Worm (Caenorhabditis elegans) whole organism, L1 larva: ENCODE results near the gene mks-3.

Experiments
- aha-1 ChIP-seq: fragments of 150-350 bp; optimal IDR thresholded peaks from 2 replicates; lab custom pipeline; 2014; ENCODE audit warnings: missing biosample characterization, missing genetic modification characterization
- alr-1 ChIP-seq: fragments of 200-800 bp; sonication (Bioruptor generic); optimal IDR thresholded peaks from 2 replicates; lab custom pipeline; 2018; ENCODE audit warnings: borderline replicate concordance, mild to moderate bottlenecking, missing genetic modification characterization, missing compliant biosample characterization
- blmp-1 ChIP-seq: fragments of 150-350 bp; optimal IDR thresholded peaks from 2 replicates; lab custom pipeline; 2014; ENCODE audit warnings: missing biosample characterization, missing genetic modification characterization
- ceh-88 ChIP-seq: fragments of 200-800 bp; sonication (Bioruptor generic); IDR thresholded peaks from 2 replicates; pipeline ENCODE4 v1.3.6; 2022; ENCODE audit warnings: missing genetic modification characterization, missing compliant biosample characterization
- efl-1 ChIP-seq, 4 experiments: fragments of 150-350 bp; optimal IDR thresholded peaks in 3 of 4; peaks in 1 of 4; 1 replicate in 1 of 4; 2 replicates in 3 of 4; lab custom pipeline; 2014; ENCODE audit warnings: missing biosample characterization in 2 of 4, missing genetic modification characterization in 2 of 4, missing genetic modification reagents in 2 of 4
- grh-1 ChIP-seq: fragments of 200-800 bp; sonication (Bioruptor generic); IDR thresholded peaks from 2 replicates; pipeline ENCODE4 v1.3.6; 2022; ENCODE audit warnings: missing genetic modification reagents, missing genetic modification characterization, missing compliant biosample characterization
- hlh-4 ChIP-seq: sonication (generic microtip); optimal IDR thresholded peaks from 2 replicates; lab custom pipeline; 2016; ENCODE audit warnings: mild to moderate bottlenecking, missing genetic modification characterization, missing compliant biosample characterization
- hpl-2 ChIP-seq: fragments of 150-350 bp; optimal IDR thresholded peaks from 2 replicates; lab custom pipeline; 2014; ENCODE audit warnings: missing biosample characterization, missing genetic modification reagents, missing genetic modification characterization
- irx-1 ChIP-seq: sonication (generic microtip); optimal IDR thresholded peaks from 2 replicates; lab custom pipeline; 2016; ENCODE audit warnings: missing genetic modification characterization, missing compliant biosample characterization
- jun-1 ChIP-seq: fragments of 150-350 bp; optimal IDR thresholded peaks from 2 replicates; lab custom pipeline; 2014; ENCODE audit warnings: missing biosample characterization, missing genetic modification reagents, missing genetic modification characterization
- lin-14 ChIP-seq: fragments of 200-800 bp; sonication (Bioruptor generic); optimal IDR thresholded peaks from 2 replicates; lab custom pipeline; 2018; ENCODE audit warnings: mild to moderate bottlenecking, missing genetic modification characterization, moderate library complexity, missing compliant biosample characterization
- lin-15B ChIP-seq: fragments of 150-350 bp; sonication (generic microtip); optimal IDR thresholded peaks from 3 replicates; lab custom pipeline; 2014; ENCODE audit warnings: missing biosample characterization, missing genetic modification characterization
- lin-35 ChIP-seq, 2 experiments: fragments of 150-350 bp; optimal IDR thresholded peaks; 2 replicates each; lab custom pipeline; 2014; ENCODE audit warnings: missing biosample characterization in 2 of 2, missing genetic modification characterization in 2 of 2, missing genetic modification reagents in 2 of 2
- lir-3 ChIP-seq: sonication (generic microtip); optimal IDR thresholded peaks from 2 replicates; lab custom pipeline; 2016; ENCODE audit warnings: mild to moderate bottlenecking, missing genetic modification characterization, moderate library complexity, missing compliant biosample characterization; ENCODE audit not compliant: poor library complexity
- lsy-2 ChIP-seq, 2 experiments: fragments of 150-350 bp; optimal IDR thresholded peaks; 2 replicates each; lab custom pipeline; 2014; ENCODE audit warnings: missing biosample characterization in 2 of 2, missing genetic modification characterization in 2 of 2
- mdl-1 ChIP-seq, 2 experiments: fragments of 150-350 bp; optimal IDR thresholded peaks; 2 replicates each; lab custom pipeline; 2014 to 2017; ENCODE audit warnings: missing biosample characterization in 2 of 2, missing genetic modification characterization in 2 of 2, inconsistent platforms in 1 of 2
- mef-2 ChIP-seq: fragments of 150-350 bp; optimal IDR thresholded peaks from 2 replicates; lab custom pipeline; 2014; ENCODE audit warnings: missing biosample characterization, missing genetic modification characterization
- nhr-11 ChIP-seq: fragments of 150-350 bp; optimal IDR thresholded peaks from 2 replicates; lab custom pipeline; 2014; ENCODE audit warnings: missing biosample characterization, missing genetic modification characterization
- nhr-20 ChIP-seq: sonication (generic microtip); optimal IDR thresholded peaks from 2 replicates; lab custom pipeline; 2016; ENCODE audit warnings: mild to moderate bottlenecking, missing genetic modification characterization, missing compliant biosample characterization
- nhr-237 ChIP-seq: fragments of 150-350 bp; optimal IDR thresholded peaks from 2 replicates; lab custom pipeline; 2014; ENCODE audit warnings: missing biosample characterization, missing genetic modification characterization
- nhr-47 ChIP-seq: sonication (generic microtip); optimal IDR thresholded peaks from 2 replicates; lab custom pipeline; 2016; ENCODE audit warnings: mild to moderate bottlenecking, missing genetic modification characterization, moderate library complexity, missing compliant biosample characterization
- nhr-71 ChIP-seq: sonication (generic microtip); optimal IDR thresholded peaks from 2 replicates; lab custom pipeline; 2016; ENCODE audit warnings: mild to moderate bottlenecking, missing genetic modification characterization, moderate library complexity, missing compliant biosample characterization
- nhr-77 ChIP-seq: fragments of 150-350 bp; optimal IDR thresholded peaks from 2 replicates; lab custom pipeline; 2014; ENCODE audit warnings: missing biosample characterization, missing genetic modification characterization
- nhr-85 ChIP-seq: sonication (generic microtip); peaks from one replicate; lab custom pipeline; 2016; ENCODE audit warnings: missing genetic modification characterization, inconsistent platforms, missing compliant biosample characterization
- rnt-1 ChIP-seq: sonication (generic microtip); optimal IDR thresholded peaks from 2 replicates; lab custom pipeline; 2016; ENCODE audit warnings: mild to moderate bottlenecking, missing genetic modification characterization, moderate library complexity, missing compliant biosample characterization
- skn-1 ChIP-seq: fragments of 150-350 bp; optimal IDR thresholded peaks from 2 replicates; lab custom pipeline; 2014; ENCODE audit warnings: missing biosample characterization, missing genetic modification characterization
- snpc-4 ChIP-seq: fragments of 150-350 bp; optimal IDR thresholded peaks from 2 replicates; lab custom pipeline; 2014; ENCODE audit warnings: missing biosample characterization, missing genetic modification characterization
- snu-23 ChIP-seq: sonication (generic microtip); optimal IDR thresholded peaks from 2 replicates; lab custom pipeline; 2016; ENCODE audit warnings: missing genetic modification characterization, missing compliant biosample characterization
- sox-4 ChIP-seq: sonication (generic microtip); optimal IDR thresholded peaks from 2 replicates; lab custom pipeline; 2016; ENCODE audit warnings: missing genetic modification characterization, missing compliant biosample characterization
- sptf-1 ChIP-seq: fragments of 150-350 bp; optimal IDR thresholded peaks from 2 replicates; lab custom pipeline; 2014; ENCODE audit warnings: missing biosample characterization, missing genetic modification characterization
- tbx-2 ChIP-seq: sonication (generic microtip); optimal IDR thresholded peaks from 2 replicates; lab custom pipeline; 2016; ENCODE audit warnings: missing genetic modification characterization, missing compliant biosample characterization
- unc-130 ChIP-seq: fragments of 150-350 bp; optimal IDR thresholded peaks from 2 replicates; lab custom pipeline; 2017; ENCODE audit warnings: missing biosample characterization, missing genetic modification characterization, inconsistent platforms
- unc-98 ChIP-seq: fragments of 200-800 bp; sonication (Bioruptor generic); IDR thresholded peaks from 2 replicates; pipeline ENCODE4 v1.3.6; 2022; ENCODE audit warnings: missing genetic modification characterization, missing compliant biosample characterization
- vab-15 ChIP-seq: sonication (generic microtip); optimal IDR thresholded peaks from 2 replicates; lab custom pipeline; 2017; ENCODE audit warnings: missing genotype, mild to moderate bottlenecking, missing genetic modification characterization, missing compliant biosample characterization
- zip-4 ChIP-seq: fragments of 200-800 bp; sonication (Bioruptor generic); optimal IDR thresholded peaks from 2 replicates; lab custom pipeline; 2018; ENCODE audit warnings: mild to moderate bottlenecking, missing genetic modification characterization, moderate library complexity, missing compliant biosample characterization
- ztf-11 ChIP-seq, 2 experiments: sonication (generic microtip); optimal IDR thresholded peaks; 2 replicates each; lab custom pipeline; 2016 to 2017; ENCODE audit warnings: missing genetic modification characterization in 2 of 2, missing biosample characterization in 1 of 2, missing compliant biosample characterization in 1 of 2

The mks-3 gene

DNA sequence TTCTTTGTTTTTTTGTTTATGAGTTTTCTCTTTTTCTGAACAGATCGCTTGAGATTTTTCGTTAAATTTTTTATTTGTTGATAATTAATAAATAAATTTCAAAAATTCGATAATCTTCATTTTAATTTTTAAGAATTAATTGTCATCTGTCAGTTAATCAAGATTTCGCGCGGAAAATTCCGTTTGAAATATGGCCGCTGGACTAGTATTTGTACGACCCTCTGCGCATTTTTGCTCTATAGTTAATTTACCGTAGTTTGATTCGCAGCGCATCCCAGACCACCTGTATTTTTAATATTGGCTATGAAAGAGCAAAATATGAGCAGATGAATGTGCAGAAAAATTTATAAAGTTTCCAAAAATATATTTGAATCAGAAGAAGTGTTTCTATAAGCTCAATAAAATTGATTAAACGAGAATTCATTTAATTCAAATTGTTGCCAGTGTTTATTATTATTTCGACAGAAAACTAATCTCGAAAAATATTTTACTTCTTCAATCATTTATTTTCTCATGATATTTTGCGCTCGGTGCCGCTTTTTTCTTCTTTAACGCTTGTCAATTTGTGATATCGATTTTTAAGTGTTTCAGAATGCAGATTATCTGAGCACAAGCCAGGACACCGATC, 45.7 kb downstream of the mks-3 start, which contains the start of gene nfi-1 (continued):
- TF ChIP-seq sptf-1 (tag; lab: Kevin White, UChicago) (no peak), irx-1 (tag; lab: Kevin White, UChicago) (no peak), sox-4 (tag; lab: Kevin White, UChicago) (no peak), lin-35 (GFP tag; optimal IDR thresholded peaks at IDR 0.05; lab: Kevin White, UChicago) (peak; percentile 74 to 88), mdl-1 (tag; optimal IDR thresholded peaks at IDR 0.05; lab: Kevin White, UChicago) (no peak), mef-2 (tag; lab: Kevin White, UChicago) (no peak), lsy-2 (tag; optimal IDR thresholded peaks at IDR 0.05; lab: Kevin White, UChicago) (peak; percentile 75 to 97), tbx-2 (tag; lab: Kevin White, UChicago) (peak; percentile 53), nhr-20 (tag; lab: Kevin White, UChicago) (peak; percentile 58), vab-15 (tag; lab: Kevin White, UChicago) (peak; percentile 18), skn-1 (tag; lab: Kevin White, UChicago) (peak; percentile 37), nhr-47 (tag; lab: Kevin White, UChicago) (peak; percentile 38), nhr-11 (tag; lab: Kevin White, UChicago) (no peak), snu-23 (GFP tag; lab: Kevin White, UChicago) (peak; percentile 60), aha-1 (no peak), lin-15B (tag; lab: Kevin White, UChicago) (peak; percentile 67), hlh-4 (no peak), grh-1 (GFP tag; lab: Robert Waterston, UW) (no peak), efl-1 (optimal IDR thresholded peaks at IDR 0.05; lab: Kevin White, UChicago) (peak; percentile 44 to 80), efl-1 (GFP tag; optimal IDR thresholded peaks at IDR 0.05 in 1 of 2; lab: Kevin White, UChicago) (peak; percentile 82 to 97), jun-1 (tag; lab: Kevin White, UChicago) (no peak), nhr-77 (tag; lab: Kevin White, UChicago) (no peak), ceh-88 (GFP tag; lab: Robert Waterston, UW) (no peak), lir-3 (tag; lab: Kevin White, UChicago) (peak; percentile 67), ztf-11 (tag; optimal IDR thresholded peaks at IDR 0.05; lab: Kevin White, UChicago) (peak in 1 of 2 experiments; percentile 28), nhr-237 (tag; lab: Kevin White, UChicago) (no peak), nhr-85 (tag; lab: Kevin White, UChicago) (peak; percentile 13), lin-14 (GFP tag; lab: Kevin White, UChicago) (peak; percentile 60), nhr-71 (tag; lab: Kevin White, UChicago) (peak; percentile 62), unc-130 (tag; lab: Kevin White, UChicago) (peak; percentile 55), snpc-4 (tag; lab: Kevin White, UChicago) (peak; percentile 8), blmp-1 (tag; lab: Kevin White, UChicago) (peak; percentile 65), hpl-2 (GFP tag; lab: Kevin White, UChicago) (no peak), zip-4 (GFP tag; lab: Kevin White, UChicago) (no peak), unc-98 (no peak)

DNA sequence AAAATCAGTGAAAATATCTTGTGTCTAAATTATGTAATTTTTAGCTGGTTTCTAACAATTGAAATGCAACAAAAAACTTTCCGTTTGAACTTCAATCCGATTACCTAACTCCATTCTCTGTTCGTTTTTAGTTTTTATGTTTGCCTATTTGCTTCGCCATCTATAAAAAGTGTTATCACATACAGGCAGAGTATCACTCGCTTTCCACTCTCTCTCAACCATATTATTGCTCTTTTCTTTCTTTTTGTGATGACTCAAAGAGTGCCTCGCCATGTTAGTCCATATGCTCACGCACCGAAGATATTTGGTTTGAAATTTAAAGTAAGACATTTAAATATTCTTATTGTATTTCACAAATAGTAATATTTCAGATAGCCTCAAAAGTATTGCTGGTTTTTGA, 48.5 kb downstream of the mks-3 start, which contains the start of gene ZK1290.13:
TSS of gene ZK1290.13 (plus strand) at position 73 of the 400 bp plus-strand sequence.
- TF ChIP-seq skn-1 (tag; lab: Kevin White, UChicago) (no peak), rnt-1 (no peak)
- TF ChIP-seq, all 84 proteins: peak for 0

DNA sequence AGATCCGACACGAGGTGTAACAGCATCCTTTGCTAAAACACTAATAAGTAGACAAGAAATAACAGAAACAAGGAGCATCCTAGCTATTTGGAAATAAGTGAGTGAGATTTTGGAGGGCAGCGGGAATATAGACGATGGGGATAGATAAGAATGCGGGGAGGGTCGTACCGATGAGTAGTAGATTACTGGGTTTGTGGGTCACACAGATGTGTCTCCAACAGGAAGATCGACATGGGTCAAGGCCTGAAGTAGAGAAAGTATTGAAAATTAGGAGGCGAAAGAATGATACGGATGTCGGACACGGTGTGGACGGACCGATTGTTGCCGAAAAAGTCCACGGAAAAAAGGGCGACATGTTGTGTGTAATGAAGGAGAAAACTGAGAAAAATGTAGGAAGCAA, 49.1 kb downstream of the mks-3 start, which contains the start of gene wrt-10:
TSS of gene wrt-10 (minus strand) at position 195 of the 400 bp plus-strand sequence.
- peak; percentile 91 for TF ChIP-seq blmp-1 (tag; lab: Kevin White, UChicago)
- no peak for TF ChIP-seq alr-1 (tag; lab: Kevin White, UChicago)
- TF ChIP-seq sox-4 (tag; lab: Kevin White, UChicago): no peak
- TF ChIP-seq skn-1 (tag; lab: Kevin White, UChicago): no peak
- peak; percentile 57 for TF ChIP-seq nhr-85 (tag; lab: Kevin White, UChicago)
